Worm (Caenorhabditis elegans) whole organism, L1 larva: Measurements from ENCODE around the gene F25B3.5.

Experiments used
- aly-2 ChIP-seq: fragments of 150-350 bp; optimal IDR thresholded peaks from 2 replicates; lab custom pipeline; 2014; ENCODE audit warnings: missing biosample characterization, missing genetic modification characterization
- ama-1 ChIP-seq: fragments of 150-350 bp; optimal IDR thresholded peaks from 2 replicates; lab custom pipeline; 2014
- ceh-82 ChIP-seq, 3 experiments: fragments of 150-350 bp in 1 of 3; sonication (generic microtip) in 2 of 3; optimal IDR thresholded peaks; 2 replicates each; lab custom pipeline; 2014 to 2017; ENCODE audit warnings: missing biosample characterization in 3 of 3, missing genetic modification characterization in 3 of 3
- nhr-12 ChIP-seq: sonication (generic microtip); optimal IDR thresholded peaks from 2 replicates; lab custom pipeline; 2017; ENCODE audit warnings: missing biosample characterization, missing genetic modification characterization
- sox-4 ChIP-seq: sonication (generic microtip); optimal IDR thresholded peaks from 2 replicates; lab custom pipeline; 2016; ENCODE audit warnings: missing genetic modification characterization, missing compliant biosample characterization
- tbx-2 ChIP-seq: sonication (generic microtip); optimal IDR thresholded peaks from 2 replicates; lab custom pipeline; 2016; ENCODE audit warnings: missing genetic modification characterization, missing compliant biosample characterization
- tlp-1 ChIP-seq: fragments of 150-350 bp; optimal IDR thresholded peaks from 2 replicates; lab custom pipeline; 2014; ENCODE audit warnings: missing biosample characterization, missing genetic modification characterization
- unc-98 ChIP-seq: fragments of 200-800 bp; sonication (Bioruptor generic); IDR thresholded peaks from 2 replicates; pipeline ENCODE4 v1.3.6; 2022; ENCODE audit warnings: missing genetic modification characterization, missing compliant biosample characterization
- zip-4 ChIP-seq: fragments of 200-800 bp; sonication (Bioruptor generic); optimal IDR thresholded peaks from 2 replicates; lab custom pipeline; 2018; ENCODE audit warnings: mild to moderate bottlenecking, missing genetic modification characterization, moderate library complexity, missing compliant biosample characterization

DNA sequence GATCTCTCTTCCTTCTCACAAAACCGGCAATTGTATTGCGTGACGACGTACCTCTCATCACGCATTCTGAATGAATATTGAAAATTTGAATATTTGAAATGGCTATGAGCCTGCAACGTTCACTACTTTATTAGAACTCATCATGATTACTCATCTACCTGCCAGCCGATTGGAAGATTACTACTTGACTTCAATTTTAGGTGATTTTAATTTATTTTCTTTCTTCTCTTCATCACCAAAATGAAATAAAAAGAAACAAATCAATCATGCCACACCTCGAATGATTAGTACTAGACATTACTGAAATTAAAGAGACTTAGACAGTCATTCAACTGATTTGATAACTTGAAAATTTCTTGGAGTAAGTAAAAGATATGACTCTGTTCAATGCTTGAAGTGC is 14.2 kb upstream of the F25B3.5 start:
- TF ChIP-seq tbx-2 (tag; lab: Kevin White, UChicago) (no peak), unc-98 (GFP tag; lab: Robert Waterston, UW) (no peak), nhr-12 (tag; lab: Kevin White, UChicago) (no peak), sox-4 (tag; lab: Kevin White, UChicago) (no peak), aly-2 (no peak), ama-1 (lab: Kevin White, UChicago) (no peak), tlp-1 (tag; lab: Kevin White, UChicago) (no peak), zip-4 (no peak), ceh-82 (tag; optimal IDR thresholded peaks at IDR 0.05; lab: Kevin White, UChicago) (no peak)
